Worm (Caenorhabditis elegans): ENCODE data around the gene Y52E8A.3.

ce11 chrII:4288111-4288510 lies 18.7 kb downstream of the Y52E8A.3 start, which contains the start of gene C01F1.6:
- TF ChIP-seq fkh-10 (GFP tag; optimal IDR thresholded peaks at IDR 0.05) (no peak), irx-1 (tag; optimal IDR thresholded peaks at IDR 0.05) (no peak), jun-1 (tag; optimal IDR thresholded peaks at IDR 0.05) (no peak), hlh-17 (GFP tag; optimal IDR thresholded peaks at IDR 0.05; ENCODE audit: borderline replicate concordance) (no peak), aly-2 (tag; optimal IDR thresholded peaks at IDR 0.05) (no peak), zag-1 (tag; optimal IDR thresholded peaks at IDR 0.05) (no peak), unc-62 (GFP tag; optimal IDR thresholded peaks at IDR 0.05) (no peak), nhr-77 (tag; optimal IDR thresholded peaks at IDR 0.05) (no peak)

Data from whole organism, L1 larva.